Worm (Caenorhabditis elegans) whole organism, L4 larva: ENCODE data around the gene fli-1.
A peak's percentile ranks its signal among the peaks of the same experiment; 100 is the strongest.

Experiments used
- T20F7.1 ChIP-seq: fragments of 200-800 bp; sonication (Bioruptor generic); optimal IDR thresholded peaks from 2 replicates; lab custom pipeline; 2018; ENCODE audit warnings: mild to moderate bottlenecking, missing genetic modification characterization, missing compliant biosample characterization
- Y48G9A.11 ChIP-seq: fragments of 200-800 bp; sonication (Bioruptor generic); IDR thresholded peaks from 2 replicates; pipeline ENCODE4 v1.3.6; 2022; ENCODE audit warnings: missing genetic modification reagents, missing genetic modification characterization, missing compliant biosample characterization
- ZK337.2 ChIP-seq: fragments of 200-800 bp; sonication (Bioruptor generic); IDR thresholded peaks from 2 replicates; pipeline ENCODE4 v1.3.6; 2022; ENCODE audit warnings: missing genetic modification reagents, missing genetic modification characterization, missing compliant biosample characterization
- aha-1 ChIP-seq: fragments of 150-350 bp; peaks from one replicate; lab custom pipeline; 2014; ENCODE audit warnings: missing biosample characterization, missing genetic modification characterization
- aly-2 ChIP-seq: sonication (generic microtip); optimal IDR thresholded peaks from 2 replicates; lab custom pipeline; 2018; ENCODE audit warnings: missing biosample characterization, missing genetic modification characterization
- ama-1 ChIP-seq: fragments of 150-350 bp; optimal IDR thresholded peaks from 2 replicates; lab custom pipeline; 2014; ENCODE audit warnings: inconsistent platforms, mixed read lengths
- attf-4 ChIP-seq: sonication (generic microtip); optimal IDR thresholded peaks from 3 replicates; lab custom pipeline; 2017; ENCODE audit warnings: missing biosample characterization, missing genetic modification characterization
- ceh-20 ChIP-seq: fragments of 200-800 bp; sonication (Bioruptor generic); IDR thresholded peaks from 2 replicates; pipeline ENCODE4 v1.3.6; 2022; ENCODE audit warnings: missing genetic modification reagents, missing genetic modification characterization, missing compliant biosample characterization
- ctbp-1 ChIP-seq: fragments of 200-800 bp; sonication (Bioruptor generic); IDR thresholded peaks from 2 replicates; pipeline ENCODE4 v1.3.6; 2022; ENCODE audit warnings: missing genetic modification reagents, missing genetic modification characterization, missing compliant biosample characterization
- daf-16 ChIP-seq, 3 experiments: sonication (generic microtip); optimal IDR thresholded peaks; 2 replicates each; lab custom pipeline; 2016 to 2017; ENCODE audit warnings: missing genetic modification characterization in 3 of 3, missing genetic modification reagents in 3 of 3, mild to moderate bottlenecking in 2 of 3, missing compliant biosample characterization in 2 of 3, missing biosample characterization in 1 of 3, moderate library complexity in 1 of 3
- daf-19 ChIP-seq: fragments of 200-800 bp; sonication (Bioruptor generic); conservative IDR thresholded peaks from 2 replicates; pipeline ENCODE4 v1.3.6; 2022; ENCODE audit warnings: missing genetic modification characterization, missing compliant biosample characterization
- dmd-6 ChIP-seq: fragments of 200-800 bp; sonication (Bioruptor generic); IDR thresholded peaks from 2 replicates; pipeline ENCODE4 v1.3.6; 2022; ENCODE audit warnings: missing genetic modification reagents, missing genetic modification characterization, missing compliant biosample characterization
- dmd-9 ChIP-seq: fragments of 200-800 bp; sonication (Bioruptor generic); IDR thresholded peaks from 2 replicates; pipeline ENCODE4 v1.3.6; 2022; ENCODE audit warnings: missing genetic modification reagents, missing genetic modification characterization, missing compliant biosample characterization
- dpl-1 ChIP-seq: fragments of 150-350 bp; optimal IDR thresholded peaks from 2 replicates; lab custom pipeline; 2014; ENCODE audit warnings: missing biosample characterization, missing genetic modification reagents, missing genetic modification characterization
- duxl-1 ChIP-seq: sonication (generic microtip); optimal IDR thresholded peaks from 2 replicates; lab custom pipeline; 2016; ENCODE audit warnings: mild to moderate bottlenecking, missing genetic modification characterization, moderate library complexity, missing compliant biosample characterization; ENCODE audit not compliant: poor library complexity
- dve-1 ChIP-seq: sonication (generic microtip); optimal IDR thresholded peaks from 2 replicates; lab custom pipeline; 2017; ENCODE audit warnings: antibody characterized with exemption, mild to moderate bottlenecking, missing genetic modification characterization, missing compliant biosample characterization; ENCODE audit not compliant: insufficient read depth
- egl-27 ChIP-seq: sonication (generic microtip); optimal IDR thresholded peaks from 3 replicates; lab custom pipeline; 2017; ENCODE audit warnings: missing biosample characterization, missing genetic modification reagents, missing genetic modification characterization
- egl-43 ChIP-seq: fragments of 200-800 bp; sonication (Bioruptor generic); IDR thresholded peaks from 2 replicates; pipeline ENCODE4 v1.3.6; 2022; ENCODE audit warnings: missing genetic modification reagents, missing genetic modification characterization, missing compliant biosample characterization
- fos-1 ChIP-seq: fragments of 150-350 bp; optimal IDR thresholded peaks from 2 replicates; lab custom pipeline; 2014; ENCODE audit warnings: missing biosample characterization, missing genetic modification characterization
- hif-1 ChIP-seq, 2 experiments: sonication (generic microtip); optimal IDR thresholded peaks; 2 replicates each; lab custom pipeline; 2016 to 2017; ENCODE audit warnings: missing compliant biosample characterization in 2 of 2, missing genetic modification characterization in 2 of 2, missing genetic modification reagents in 2 of 2, missing genotype in 2 of 2, mild to moderate bottlenecking in 1 of 2
- hlh-11 ChIP-seq: fragments of 200-800 bp; sonication (Bioruptor generic); optimal IDR thresholded peaks from 2 replicates; lab custom pipeline; 2018; ENCODE audit warnings: mild to moderate bottlenecking, missing genetic modification characterization, missing compliant biosample characterization
- hlh-30 ChIP-seq: sonication (generic microtip); optimal IDR thresholded peaks from 2 replicates; lab custom pipeline; 2017; ENCODE audit warnings: antibody characterized with exemption, mild to moderate bottlenecking, missing genetic modification characterization, missing compliant biosample characterization; ENCODE audit not compliant: insufficient read depth
- hmg-1.1 ChIP-seq: fragments of 200-800 bp; sonication (Bioruptor generic); IDR thresholded peaks from 2 replicates; pipeline ENCODE4 v1.3.6; 2022; ENCODE audit warnings: missing genetic modification reagents, missing genetic modification characterization, missing compliant biosample characterization
- lin-38 ChIP-seq: fragments of 200-800 bp; sonication (Bioruptor generic); IDR thresholded peaks from 2 replicates; pipeline ENCODE4 v1.3.6; 2022; ENCODE audit warnings: missing genetic modification reagents, missing genetic modification characterization, missing compliant biosample characterization
- lin-39 ChIP-seq: fragments of 150-350 bp; optimal IDR thresholded peaks from 2 replicates; lab custom pipeline; 2014; ENCODE audit warnings: missing biosample characterization, missing genetic modification reagents, missing genetic modification characterization
- lsy-2 ChIP-seq, 2 experiments: fragments of 150-350 bp in 1 of 2; sonication (generic microtip) in 1 of 2; optimal IDR thresholded peaks; 2 replicates each; lab custom pipeline; 2014 to 2017; ENCODE audit warnings: missing biosample characterization in 2 of 2, missing genetic modification characterization in 2 of 2
- mdl-1 ChIP-seq, 2 experiments: fragments of 150-350 bp in 1 of 2; sonication (generic microtip) in 1 of 2; optimal IDR thresholded peaks; 2 replicates each; lab custom pipeline; 2014 to 2017; ENCODE audit warnings: missing biosample characterization in 2 of 2, missing genetic modification characterization in 2 of 2
- mdt-29 ChIP-seq: fragments of 200-800 bp; sonication (Bioruptor generic); IDR thresholded peaks from 2 replicates; pipeline ENCODE4 v1.3.6; 2022; ENCODE audit warnings: missing genetic modification reagents, missing genetic modification characterization, missing compliant biosample characterization
- mep-1 ChIP-seq: fragments of 150-350 bp; sonication (generic microtip); optimal IDR thresholded peaks from 3 replicates; lab custom pipeline; 2014; ENCODE audit warnings: missing biosample characterization, missing genetic modification characterization
- mes-2 ChIP-seq: sonication (generic microtip); optimal IDR thresholded peaks from 2 replicates; lab custom pipeline; 2016; ENCODE audit warnings: missing genotype, mild to moderate bottlenecking, missing genetic modification characterization, missing compliant biosample characterization; ENCODE audit not compliant: poor library complexity, severe bottlenecking
- mxl-3 ChIP-seq: fragments of 200-800 bp; sonication (Bioruptor generic); optimal IDR thresholded peaks from 2 replicates; lab custom pipeline; 2018; ENCODE audit warnings: mild to moderate bottlenecking, missing genetic modification characterization, missing compliant biosample characterization
- nhr-11 ChIP-seq: fragments of 150-350 bp; optimal IDR thresholded peaks from 2 replicates; lab custom pipeline; 2014; ENCODE audit warnings: missing biosample characterization, missing genetic modification characterization
- nhr-28 ChIP-seq: fragments of 150-350 bp; optimal IDR thresholded peaks from 2 replicates; lab custom pipeline; 2014; ENCODE audit warnings: missing biosample characterization, missing genetic modification characterization
- nhr-6 ChIP-seq: fragments of 150-350 bp; optimal IDR thresholded peaks from 2 replicates; lab custom pipeline; 2014; ENCODE audit warnings: missing biosample characterization, missing genetic modification characterization
- pha-4 ChIP-seq, 2 experiments: fragments of 150-350 bp in 1 of 2; fragments of 200-800 bp in 1 of 2; sonication (Bioruptor generic) in 1 of 2; IDR thresholded peaks in 1 of 2; optimal IDR thresholded peaks in 1 of 2; 2 replicates each; pipeline versions ENCODE4 v1.3.6 to Lab custom; 2014 to 2022; ENCODE audit warnings: missing genetic modification characterization in 2 of 2, missing genetic modification reagents in 2 of 2, missing biosample characterization in 1 of 2, missing compliant biosample characterization in 1 of 2
- php-3 ChIP-seq: fragments of 200-800 bp; sonication (Bioruptor generic); IDR thresholded peaks from 2 replicates; pipeline ENCODE4 v1.3.6; 2022; ENCODE audit warnings: missing genetic modification reagents, missing genetic modification characterization, missing compliant biosample characterization
- rbr-2 ChIP-seq: sonication (generic microtip); optimal IDR thresholded peaks from 2 replicates; lab custom pipeline; 2016; ENCODE audit warnings: missing genotype, missing genetic modification characterization, missing compliant biosample characterization
- sdz-12 ChIP-seq: fragments of 200-800 bp; sonication (Bioruptor generic); optimal IDR thresholded peaks from 2 replicates; lab custom pipeline; 2018; ENCODE audit warnings: mild to moderate bottlenecking, missing genetic modification characterization, missing compliant biosample characterization
- spr-3 ChIP-seq: fragments of 200-800 bp; sonication (Bioruptor generic); optimal IDR thresholded peaks from 2 replicates; lab custom pipeline; 2018; ENCODE audit warnings: mild to moderate bottlenecking, missing genetic modification characterization, missing compliant biosample characterization
- tag-97 ChIP-seq: fragments of 200-800 bp; sonication (Bioruptor generic); IDR thresholded peaks from 2 replicates; pipeline ENCODE4 v1.3.6; 2022; ENCODE audit warnings: missing genetic modification characterization, missing compliant biosample characterization
- unc-62 ChIP-seq, 3 experiments: fragments of 150-350 bp in 1 of 3; sonication (generic microtip); optimal IDR thresholded peaks in 2 of 3; peaks in 1 of 3; 1 replicate in 1 of 3; 2 replicates in 2 of 3; lab custom pipeline; 2014 to 2017; ENCODE audit warnings: missing biosample characterization in 3 of 3, missing genetic modification characterization in 3 of 3, missing genetic modification reagents in 3 of 3, missing genotype in 1 of 3
- vab-7 ChIP-seq: fragments of 200-800 bp; sonication (Bioruptor generic); IDR thresholded peaks from 2 replicates; pipeline ENCODE4 v1.3.6; 2022; ENCODE audit warnings: missing genetic modification reagents, missing genetic modification characterization, missing compliant biosample characterization
- zfp-3 ChIP-seq: fragments of 200-800 bp; sonication (Bioruptor generic); conservative IDR thresholded peaks from 2 replicates; pipeline ENCODE4 v1.3.6; 2022; ENCODE audit warnings: missing genetic modification reagents, missing genetic modification characterization, missing compliant biosample characterization
- ztf-7 ChIP-seq: fragments of 150-350 bp; optimal IDR thresholded peaks from 2 replicates; lab custom pipeline; 2014; ENCODE audit warnings: missing biosample characterization, missing genetic modification characterization

fli-1 gene

DNA sequence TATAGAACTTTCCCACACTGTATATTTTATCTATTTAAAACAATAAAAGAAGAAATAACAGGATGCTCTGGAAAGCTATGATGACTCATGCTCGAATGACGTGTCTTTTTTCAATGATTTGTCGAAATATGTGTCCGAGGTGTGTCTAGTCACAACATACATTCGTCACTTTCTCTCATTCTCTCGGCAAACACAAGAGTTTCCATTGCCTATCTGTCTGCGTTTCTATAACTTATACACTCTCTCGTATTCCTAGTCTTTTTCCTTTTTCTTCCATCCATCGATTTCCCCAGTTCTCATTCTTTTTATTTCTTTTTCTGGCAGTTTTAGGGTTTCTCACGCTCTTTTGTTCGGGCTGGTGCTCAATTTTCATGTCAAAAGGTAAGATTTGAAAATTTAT lies 13.1 kb upstream of the fli-1 start (continued):
- TF ChIP-seq ctbp-1 (GFP tag; lab: Robert Waterston, UW) (no peak), sdz-12 (GFP tag; lab: Kevin White, UChicago) (no peak), mep-1 (peak; percentile 30), lin-38 (GFP tag; lab: Robert Waterston, UW) (0 out of 2 replicates have a peak, but pooled peaks have one; percentile 8), spr-3 (GFP tag; lab: Kevin White, UChicago) (no peak), nhr-6 (peak; percentile 48), nhr-28 (tag; lab: Kevin White, UChicago) (peak; percentile 94), ceh-20 (no peak), aha-1 (tag; lab: Kevin White, UChicago) (no peak), mdt-29 (GFP tag; lab: Robert Waterston, UW) (no peak), php-3 (no peak), mdl-1 (tag; optimal IDR thresholded peaks at IDR 0.05; lab: Kevin White, UChicago) (no peak), vab-7 (no peak), egl-43 (GFP tag; lab: Robert Waterston, UW) (no peak), dve-1 (peak; percentile 68), unc-62 (GFP tag; optimal IDR thresholded peaks at IDR 0.05 in 1 of 2; lab: Kevin White, UChicago) (no peak), unc-62 (tag; optimal IDR thresholded peaks at IDR 0.05; lab: Kevin White, UChicago) (no peak), pha-4 (GFP tag; IDR thresholded peaks at IDR 0.05; lab: Robert Waterston, UW) (no peak), pha-4 (tag; optimal IDR thresholded peaks at IDR 0.05; lab: Kevin White, UChicago) (peak; percentile 28), attf-4 (tag; lab: Kevin White, UChicago) (no peak), egl-27 (tag; lab: Kevin White, UChicago) (no peak), lin-39 (tag; lab: Kevin White, UChicago) (no peak), aly-2 (no peak), hmg-1.1 (no peak), mes-2 (tag; lab: Kevin White, UChicago) (peak; percentile 61), hlh-30 (tag; lab: Kevin White, UChicago) (peak; percentile 47), nhr-11 (tag; lab: Kevin White, UChicago) (no peak), daf-19 (GFP tag; lab: Robert Waterston, UW) (no peak), zfp-3 (no peak), tag-97 (no peak), dmd-9 (no peak), dmd-6 (GFP tag; lab: Robert Waterston, UW) (peak; percentile 54)

DNA sequence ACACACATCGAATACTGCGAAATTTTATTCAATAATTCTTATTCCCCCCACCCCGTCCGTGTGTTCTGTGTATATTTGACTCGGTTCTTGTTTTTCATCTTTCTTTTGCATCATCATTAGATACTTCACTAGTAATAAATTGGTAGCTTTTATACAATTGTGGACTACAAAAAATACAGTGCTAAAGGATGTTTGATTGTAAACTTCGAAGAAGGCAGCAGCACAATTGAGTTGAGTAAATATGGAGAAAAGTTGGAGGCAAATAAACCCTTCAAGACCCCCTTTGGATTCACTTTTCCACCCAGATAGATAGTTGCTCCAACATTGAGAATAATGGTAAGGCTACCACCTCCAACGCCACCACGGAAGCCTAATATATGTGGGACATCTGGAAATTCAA lies 9.8 kb upstream of the fli-1 start, which contains the start of gene B0303.7:
Gene B0303.7, plus strand, starts transcription at position 301 of the 400 bp plus-strand sequence.
- TF ChIP-seq ama-1 (lab: Kevin White, UChicago) = peak; percentile 17
- no peak for TF ChIP-seq fos-1 (tag; lab: Kevin White, UChicago)

DNA sequence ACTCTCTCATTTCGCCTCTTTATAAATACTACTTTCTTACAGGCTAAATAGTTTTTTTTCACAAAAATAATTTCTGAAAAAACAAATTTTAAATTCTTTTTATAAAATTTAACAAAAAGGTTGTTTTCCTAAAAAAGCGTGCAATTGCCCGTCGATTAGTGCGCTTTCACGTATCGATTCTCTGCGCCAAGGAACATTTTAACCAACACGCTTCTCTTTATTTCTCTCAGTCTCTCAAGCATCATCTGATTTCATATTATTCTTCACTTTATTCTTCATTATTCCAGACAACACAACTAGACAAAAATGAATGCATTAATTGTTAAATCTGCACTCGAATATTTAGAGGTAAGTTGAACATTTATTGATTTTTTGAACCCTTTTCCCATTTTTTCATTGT lies 6.1 kb upstream of the fli-1 start, which contains the start of gene B0303.4:
Gene B0303.4, plus strand, starts transcription at position 196 of the 400 bp plus-strand sequence.
- TF ChIP-seq dmd-6 (GFP tag; lab: Robert Waterston, UW) = no peak
- no peak for TF ChIP-seq aly-2
- TF ChIP-seq dve-1 = peak; percentile 48
- no peak for TF ChIP-seq fos-1 (tag; lab: Kevin White, UChicago)
- peak; percentile 85 for TF ChIP-seq ztf-7
- TF ChIP-seq T20F7.1 (GFP tag; lab: Kevin White, UChicago) = peak; percentile 52
- TF ChIP-seq daf-16 (GFP tag; optimal IDR thresholded peaks at IDR 0.05; lab: Kevin White, UChicago) = no peak
- TF ChIP-seq daf-16 (tag; optimal IDR thresholded peaks at IDR 0.05; lab: Kevin White, UChicago) = peak; percentile 46
- TF ChIP-seq nhr-28 (tag; lab: Kevin White, UChicago) = peak; percentile 65
- 0 out of 2 replicates have a peak, but pooled peaks have one; percentile 28 for TF ChIP-seq lin-38 (GFP tag; lab: Robert Waterston, UW)
- peak; percentile 90 for TF ChIP-seq hlh-30 (tag; lab: Kevin White, UChicago)
- TF ChIP-seq duxl-1 (tag; lab: Kevin White, UChicago) = no peak
- peak; percentile 57 for TF ChIP-seq mxl-3 (GFP tag; lab: Kevin White, UChicago)
- TF ChIP-seq mes-2 (tag; lab: Kevin White, UChicago) = peak; percentile 65
- TF ChIP-seq mdl-1 (tag; optimal IDR thresholded peaks at IDR 0.05; lab: Kevin White, UChicago) = peak in 1 of 2 experiments; percentile 69
- TF ChIP-seq sdz-12 (GFP tag; lab: Kevin White, UChicago) = no peak
- TF ChIP-seq hlh-11 (tag; lab: Kevin White, UChicago) = peak; percentile 63
- TF ChIP-seq lin-39 (tag; lab: Kevin White, UChicago) = no peak
- peak in 1 of 2 experiments; percentile 6 for TF ChIP-seq hif-1 (tag; optimal IDR thresholded peaks at IDR 0.05; lab: Kevin White, UChicago)
- TF ChIP-seq ZK337.2 = no peak
- peak; percentile 41 for TF ChIP-seq rbr-2
- TF ChIP-seq lsy-2 (tag; optimal IDR thresholded peaks at IDR 0.05; lab: Kevin White, UChicago) = peak in 1 of 2 experiments; percentile 78
- peak; percentile 7 for TF ChIP-seq dpl-1 (GFP tag; lab: Kevin White, UChicago)
- TF ChIP-seq Y48G9A.11 = no peak
- TF ChIP-seq hmg-1.1 = 0 out of 2 replicates have a peak, but pooled peaks have one; percentile 34
- no peak for TF ChIP-seq pha-4 (GFP tag; IDR thresholded peaks at IDR 0.05; lab: Robert Waterston, UW)
- peak; percentile 45 for TF ChIP-seq pha-4 (tag; optimal IDR thresholded peaks at IDR 0.05; lab: Kevin White, UChicago)
